Worm (Caenorhabditis elegans) whole organism, L3 larva: ENCODE results near the gene ram-2.

Source experiments
- R02D3.7 ChIP-seq: fragments of 150-350 bp; optimal IDR thresholded peaks from 2 replicates; lab custom pipeline; 2014; ENCODE audit warnings: missing biosample characterization, missing genetic modification characterization
- ZK546.5 ChIP-seq: sonication (generic microtip); optimal IDR thresholded peaks from 2 replicates; lab custom pipeline; 2017; ENCODE audit warnings: missing biosample characterization, missing genetic modification characterization
- aly-2 ChIP-seq: fragments of 150-350 bp; optimal IDR thresholded peaks from 2 replicates; lab custom pipeline; 2014; ENCODE audit warnings: missing biosample characterization, missing genetic modification characterization
- ama-1 ChIP-seq: fragments of 150-350 bp; optimal IDR thresholded peaks from 2 replicates; lab custom pipeline; 2018
- ceh-16 ChIP-seq: sonication (generic microtip); optimal IDR thresholded peaks from 2 replicates; lab custom pipeline; 2017; ENCODE audit warnings: missing biosample characterization, missing genetic modification characterization
- ceh-28 ChIP-seq: fragments of 150-350 bp; optimal IDR thresholded peaks from 2 replicates; lab custom pipeline; 2014; ENCODE audit warnings: missing biosample characterization, missing genetic modification reagents, missing genetic modification characterization
- ceh-82 ChIP-seq: fragments of 150-350 bp; optimal IDR thresholded peaks from 2 replicates; lab custom pipeline; 2014; ENCODE audit warnings: missing biosample characterization, missing genetic modification characterization
- ceh-9 ChIP-seq: sonication (generic microtip); optimal IDR thresholded peaks from 2 replicates; lab custom pipeline; 2018; ENCODE audit warnings: missing biosample characterization, missing genetic modification characterization
- egl-5 ChIP-seq: fragments of 150-350 bp; optimal IDR thresholded peaks from 2 replicates; lab custom pipeline; 2017; ENCODE audit warnings: missing biosample characterization, missing genetic modification reagents, missing genetic modification characterization, inconsistent platforms
- elt-1 ChIP-seq: fragments of 150-350 bp; optimal IDR thresholded peaks from 2 replicates; lab custom pipeline; 2014; ENCODE audit warnings: missing biosample characterization, missing genetic modification characterization
- elt-2 ChIP-seq: sonication (generic microtip); optimal IDR thresholded peaks from 2 replicates; lab custom pipeline; 2016; ENCODE audit warnings: missing genetic modification reagents, mild to moderate bottlenecking, missing genetic modification characterization, missing compliant biosample characterization
- fkh-2 ChIP-seq: fragments of 150-350 bp; optimal IDR thresholded peaks from 2 replicates; lab custom pipeline; 2014; ENCODE audit warnings: missing biosample characterization, missing genetic modification reagents, missing genetic modification characterization
- fos-1 ChIP-seq: fragments of 150-350 bp; optimal IDR thresholded peaks from 2 replicates; lab custom pipeline; 2014; ENCODE audit warnings: missing biosample characterization, missing genetic modification characterization
- jun-1 ChIP-seq: fragments of 150-350 bp; optimal IDR thresholded peaks from 2 replicates; lab custom pipeline; 2014; ENCODE audit warnings: missing biosample characterization, missing genetic modification reagents, missing genetic modification characterization
- lin-15B ChIP-seq: fragments of 150-350 bp; optimal IDR thresholded peaks from 2 replicates; lab custom pipeline; 2014; ENCODE audit warnings: missing biosample characterization, missing genetic modification characterization
- lin-39 ChIP-seq: fragments of 150-350 bp; optimal IDR thresholded peaks from 2 replicates; lab custom pipeline; 2018; ENCODE audit warnings: missing biosample characterization, missing genetic modification reagents, missing genetic modification characterization
- lsy-12 ChIP-seq: sonication (generic microtip); optimal IDR thresholded peaks from 2 replicates; lab custom pipeline; 2016; ENCODE audit warnings: mild to moderate bottlenecking, missing genetic modification characterization, missing compliant biosample characterization
- mdl-1 ChIP-seq: fragments of 150-350 bp; optimal IDR thresholded peaks from 2 replicates; lab custom pipeline; 2014; ENCODE audit warnings: missing biosample characterization, missing genetic modification characterization
- mml-1 ChIP-seq: fragments of 150-350 bp; sonication (generic microtip); optimal IDR thresholded peaks from 3 replicates; lab custom pipeline; 2014; ENCODE audit warnings: missing biosample characterization, missing genetic modification characterization
- nfya-1 ChIP-seq: sonication (generic microtip); optimal IDR thresholded peaks from 2 replicates; lab custom pipeline; 2017; ENCODE audit warnings: missing genetic modification characterization, mild to moderate bottlenecking, missing compliant biosample characterization, antibody characterized with exemption, moderate library complexity; ENCODE audit not compliant: insufficient read depth
- nhr-12 ChIP-seq: fragments of 150-350 bp; optimal IDR thresholded peaks from 2 replicates; lab custom pipeline; 2014; ENCODE audit warnings: missing biosample characterization, missing genetic modification characterization
- nhr-23 ChIP-seq: fragments of 150-350 bp; optimal IDR thresholded peaks from 2 replicates; lab custom pipeline; 2014; ENCODE audit warnings: missing biosample characterization, missing genetic modification reagents, missing genetic modification characterization
- nhr-237 ChIP-seq: fragments of 150-350 bp; optimal IDR thresholded peaks from 2 replicates; lab custom pipeline; 2014; ENCODE audit warnings: missing biosample characterization, missing genetic modification characterization
- nhr-25 ChIP-seq: sonication (generic microtip); optimal IDR thresholded peaks from 2 replicates; lab custom pipeline; 2017; ENCODE audit warnings: missing biosample characterization, missing genetic modification characterization
- nhr-28 ChIP-seq: fragments of 150-350 bp; optimal IDR thresholded peaks from 2 replicates; lab custom pipeline; 2014; ENCODE audit warnings: missing biosample characterization, missing genetic modification characterization
- nhr-43 ChIP-seq: sonication (generic microtip); optimal IDR thresholded peaks from 2 replicates; lab custom pipeline; 2016; ENCODE audit warnings: mild to moderate bottlenecking, missing genetic modification characterization, missing compliant biosample characterization; ENCODE audit not compliant: poor library complexity, severe bottlenecking
- nhr-67 ChIP-seq: fragments of 150-350 bp; optimal IDR thresholded peaks from 2 replicates; lab custom pipeline; 2014; ENCODE audit warnings: missing biosample characterization, missing genetic modification characterization
- nhr-76 ChIP-seq: fragments of 150-350 bp; sonication (generic microtip); optimal IDR thresholded peaks from 5 replicates; lab custom pipeline; 2014; ENCODE audit warnings: missing biosample characterization, missing genetic modification characterization
- pha-4 ChIP-seq: fragments of 150-350 bp; optimal IDR thresholded peaks from 2 replicates; lab custom pipeline; 2014; ENCODE audit warnings: missing biosample characterization, missing genetic modification reagents, missing genetic modification characterization
- sea-2 ChIP-seq: fragments of 150-350 bp; sonication (generic microtip); optimal IDR thresholded peaks from 4 replicates; lab custom pipeline; 2014; ENCODE audit warnings: missing biosample characterization, missing genetic modification reagents, missing genetic modification characterization
- skn-1 ChIP-seq: fragments of 150-350 bp; optimal IDR thresholded peaks from 2 replicates; lab custom pipeline; 2014; ENCODE audit warnings: missing biosample characterization, missing genetic modification characterization
- tbx-2 ChIP-seq: sonication (generic microtip); optimal IDR thresholded peaks from 2 replicates; lab custom pipeline; 2016; ENCODE audit warnings: mild to moderate bottlenecking, missing genetic modification characterization, missing compliant biosample characterization
- unc-39 ChIP-seq: sonication (generic microtip); optimal IDR thresholded peaks from 4 replicates; lab custom pipeline; 2017; ENCODE audit warnings: missing biosample characterization, missing genetic modification characterization
- unc-62 ChIP-seq: fragments of 150-350 bp; sonication (generic microtip); optimal IDR thresholded peaks from 4 replicates; lab custom pipeline; 2014; ENCODE audit warnings: missing biosample characterization, missing genetic modification reagents, missing genetic modification characterization
- ztf-11 ChIP-seq: fragments of 150-350 bp; optimal IDR thresholded peaks from 2 replicates; lab custom pipeline; 2014; ENCODE audit warnings: missing biosample characterization, missing genetic modification characterization
- ztf-4 ChIP-seq: fragments of 150-350 bp; optimal IDR thresholded peaks from 2 replicates; lab custom pipeline; 2014; ENCODE audit warnings: missing biosample characterization, missing genetic modification characterization

ram-2 gene

DNA sequence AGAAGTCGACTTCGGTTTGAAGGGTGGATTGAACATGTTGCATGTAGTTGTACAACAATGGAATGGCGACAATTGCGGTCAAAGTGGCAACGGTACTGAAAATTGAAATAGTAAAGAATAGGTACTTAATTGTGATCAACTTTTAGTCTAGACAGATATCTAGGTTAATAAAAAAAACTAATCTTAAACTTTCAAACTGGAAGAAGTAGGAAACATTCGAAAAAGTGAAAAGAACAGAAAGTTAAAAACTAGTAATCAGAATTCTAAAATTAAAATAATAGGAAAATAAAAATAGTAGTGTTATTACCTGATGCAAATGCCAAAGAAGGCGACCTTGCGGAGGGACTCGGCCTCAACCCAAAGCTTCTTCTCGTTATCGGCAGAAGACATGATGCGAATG is 246 bp downstream of the ram-2 start:
- TF ChIP-seq nhr-12 (no peak), ceh-16 (tag; lab: Kevin White, UChicago) (peak; percentile 8), nfya-1 (peak; percentile 17)

DNA sequence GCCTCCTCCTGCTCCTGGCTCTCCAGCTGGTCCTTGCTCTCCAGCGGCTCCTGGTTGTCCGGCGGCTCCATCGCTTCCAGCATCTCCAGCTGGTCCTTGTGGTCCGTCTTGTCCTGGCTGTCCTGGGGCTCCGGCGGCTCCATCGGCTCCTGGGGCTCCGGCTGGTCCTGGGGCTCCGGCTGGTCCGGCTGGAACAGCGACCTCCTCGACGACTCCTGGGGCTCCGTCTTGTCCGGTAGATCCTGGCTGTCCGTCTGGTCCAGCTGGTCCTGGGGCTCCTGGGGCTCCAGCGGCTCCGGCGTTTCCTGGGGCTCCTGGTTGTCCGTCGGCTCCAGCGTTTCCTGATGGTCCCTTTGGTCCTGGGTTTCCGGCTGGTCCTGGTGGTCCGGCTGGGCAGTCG is 947 bp downstream of the ram-2 start:
- TF ChIP-seq nhr-25 (tag; lab: Kevin White, UChicago): no peak
- TF ChIP-seq nhr-43 (tag; lab: Kevin White, UChicago): peak; percentile 26

DNA sequence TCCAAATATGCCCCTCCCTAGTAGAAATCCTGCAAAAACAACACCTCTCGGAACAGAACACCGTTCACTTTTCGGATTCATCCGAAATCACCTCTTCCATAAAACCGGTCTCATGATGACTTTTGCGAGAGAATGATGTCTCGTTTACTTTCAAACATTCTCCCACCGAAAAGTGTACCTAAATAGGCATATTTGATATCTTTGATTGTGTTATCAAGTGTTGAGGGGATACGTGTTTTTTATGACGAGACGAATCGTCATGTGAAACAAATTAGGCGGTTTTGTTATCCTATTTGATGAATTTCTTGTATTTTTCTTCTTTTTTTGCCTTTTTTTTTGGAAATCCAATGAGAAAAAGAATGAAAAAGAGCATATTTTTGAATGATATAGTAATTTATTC is 1.5 kb downstream of the ram-2 start:
- peak; percentile 50 for TF ChIP-seq ama-1 (lab: Kevin White, UChicago)
- TF ChIP-seq jun-1 (tag; lab: Kevin White, UChicago): no peak
- TF ChIP-seq nhr-25 (tag; lab: Kevin White, UChicago): peak; percentile 7
- peak; percentile 39 for TF ChIP-seq elt-1 (tag; lab: Kevin White, UChicago)
- no peak for TF ChIP-seq nhr-67 (tag; lab: Kevin White, UChicago)
- TF ChIP-seq nhr-23: peak; percentile 6

DNA sequence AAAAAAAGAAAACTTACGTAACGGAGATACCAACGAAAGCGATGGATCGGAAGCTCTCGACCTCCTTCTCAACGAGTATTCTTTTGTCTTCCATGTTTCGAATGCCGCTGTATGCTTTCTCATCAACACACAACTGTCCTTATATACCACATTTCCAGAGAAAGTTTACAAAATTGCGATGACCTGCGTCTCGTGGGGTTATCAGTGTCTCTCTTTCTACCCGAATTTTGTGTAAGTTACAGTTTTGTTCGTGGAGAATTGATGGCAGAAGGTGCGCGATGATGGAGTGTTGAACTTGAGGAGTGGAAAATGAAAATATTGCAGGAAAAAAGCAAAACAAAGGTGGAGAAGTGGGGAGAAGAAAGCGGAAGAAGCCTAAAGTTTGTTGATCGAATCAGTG is 3.0 kb downstream of the ram-2 start, which contains the start of gene col-81:
Gene col-81 (minus strand): TSS at position 101 of the 400 bp plus-strand sequence.
- no peak for TF ChIP-seq lin-39 (tag; lab: Kevin White, UChicago)
- no peak for TF ChIP-seq lin-15B (tag; lab: Kevin White, UChicago)
- no peak for TF ChIP-seq tbx-2 (tag; lab: Kevin White, UChicago)
- no peak for TF ChIP-seq fkh-2
- TF ChIP-seq nfya-1: no peak
- TF ChIP-seq nhr-23: no peak
- TF ChIP-seq nhr-28 (tag; lab: Kevin White, UChicago): no peak
- no peak for TF ChIP-seq egl-5 (tag; lab: Kevin White, UChicago)
- TF ChIP-seq nhr-76 (tag; lab: Kevin White, UChicago): no peak
- no peak for TF ChIP-seq ceh-82 (tag; lab: Kevin White, UChicago)
- TF ChIP-seq mdl-1: no peak
- no peak for TF ChIP-seq nhr-25 (tag; lab: Kevin White, UChicago)
- no peak for TF ChIP-seq lsy-12
- no peak for TF ChIP-seq nhr-237
- TF ChIP-seq ZK546.5 (tag; lab: Kevin White, UChicago): no peak
- TF ChIP-seq R02D3.7 (tag; lab: Kevin White, UChicago): no peak
- TF ChIP-seq skn-1: no peak
- TF ChIP-seq sea-2 (GFP tag; lab: Kevin White, UChicago): no peak
- no peak for TF ChIP-seq aly-2 (tag; lab: Kevin White, UChicago)
- TF ChIP-seq ztf-11 (tag; lab: Kevin White, UChicago): no peak

DNA sequence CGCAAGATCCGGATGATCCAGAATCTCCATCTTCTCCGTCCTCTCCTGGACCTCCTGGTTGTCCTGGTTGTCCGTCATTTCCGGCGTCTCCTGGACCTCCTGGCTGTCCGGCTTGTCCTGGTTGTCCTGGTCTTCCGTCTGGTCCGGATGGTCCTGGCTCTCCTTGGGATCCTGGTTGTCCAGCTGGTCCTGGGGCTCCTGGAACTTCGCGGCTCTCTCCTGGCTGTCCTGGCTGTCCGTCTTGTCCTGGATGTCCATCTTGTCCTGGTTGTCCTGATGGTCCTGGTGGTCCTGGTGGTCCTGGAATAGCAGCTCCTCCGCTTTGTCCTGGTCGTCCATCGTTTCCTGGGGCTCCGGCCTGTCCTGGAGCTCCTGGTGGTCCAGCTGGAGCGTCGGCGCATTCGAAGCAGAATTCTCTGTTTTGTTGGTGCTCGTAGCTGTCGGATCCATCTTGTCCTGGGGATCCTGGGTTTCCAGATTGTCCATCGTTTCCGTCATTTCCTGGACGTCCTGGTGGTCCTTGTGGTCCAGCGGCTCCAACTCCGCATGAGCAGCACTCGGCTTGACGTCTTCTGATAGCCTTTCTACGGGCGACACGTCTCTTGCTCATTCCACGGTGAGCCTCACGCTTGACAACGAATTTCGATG is 4.0 kb downstream of the ram-2 start:
- no peak for TF ChIP-seq mml-1 (tag; lab: Kevin White, UChicago)
- TF ChIP-seq nhr-43 (tag; lab: Kevin White, UChicago): no peak
- TF ChIP-seq aly-2 (tag; lab: Kevin White, UChicago): no peak
- no peak for TF ChIP-seq ceh-28
- TF ChIP-seq unc-62 (GFP tag; lab: Kevin White, UChicago): no peak
- TF ChIP-seq pha-4 (tag; lab: Kevin White, UChicago): no peak

DNA sequence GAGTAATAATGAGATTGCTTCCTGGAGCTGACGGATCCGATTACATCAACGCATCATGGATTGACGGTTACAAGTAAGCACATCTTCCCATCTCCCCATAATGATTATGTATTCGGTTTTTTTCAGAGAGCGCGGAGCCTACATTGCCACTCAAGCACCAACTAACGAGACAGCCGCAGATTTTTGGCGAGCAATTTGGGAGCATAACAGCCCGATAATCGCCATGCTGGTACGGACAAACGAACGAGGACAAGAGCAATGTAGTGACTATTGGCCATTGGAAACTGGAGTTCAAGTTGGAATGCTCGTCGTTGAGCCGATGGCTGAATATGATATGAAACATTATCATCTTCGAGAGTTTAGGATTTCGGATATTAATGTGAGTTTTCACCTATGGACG is 5.8 kb downstream of the ram-2 start:
- TF ChIP-seq unc-39 (tag; lab: Kevin White, UChicago): no peak
- no peak for TF ChIP-seq ztf-4 (tag; lab: Kevin White, UChicago)
- no peak for TF ChIP-seq ceh-9 (tag; lab: Kevin White, UChicago)
- TF ChIP-seq mml-1 (tag; lab: Kevin White, UChicago): no peak
- TF ChIP-seq fos-1 (tag; lab: Kevin White, UChicago): no peak
- no peak for TF ChIP-seq elt-2 (tag; lab: Kevin White, UChicago)
